Fruit fly (Drosophila melanogaster) whole organism, embryonic: ENCODE results near the gene CG4953.
A peak's percentile ranks its signal among the peaks of the same experiment; 100 is the strongest.

Experiments used
- Atf-2 ChIP-seq: fragments of 200-800 bp; sonication (Bioruptor generic); optimal IDR thresholded peaks from 2 replicates; lab custom pipeline; 2016; ENCODE audit warnings: missing biosample characterization, missing genetic modification characterization
- Bdp1 ChIP-seq: fragments of 200-800 bp; sonication (Bioruptor generic); optimal IDR thresholded peaks from 3 replicates; lab custom pipeline; 2016; ENCODE audit warnings: missing biosample characterization, missing genetic modification characterization
- CG10543 ChIP-seq: fragments of 200-800 bp; sonication (Bioruptor generic); optimal IDR thresholded peaks from 3 replicates; lab custom pipeline; 2017; ENCODE audit warnings: missing biosample characterization, mild to moderate bottlenecking, missing genetic modification characterization, moderate library complexity
- CG12219 ChIP-seq: fragments of 200-800 bp; sonication (Bioruptor generic); optimal IDR thresholded peaks from 3 replicates; lab custom pipeline; 2018; ENCODE audit warnings: missing biosample characterization, mild to moderate bottlenecking, missing genetic modification characterization
- CG12236 ChIP-seq: fragments of 200-800 bp; sonication (Bioruptor generic); optimal IDR thresholded peaks from 2 replicates; lab custom pipeline; 2016; ENCODE audit warnings: missing biosample characterization, missing genetic modification characterization
- CG12659 ChIP-seq: fragments of 200-800 bp; sonication (Bioruptor generic); optimal IDR thresholded peaks from 3 replicates; lab custom pipeline; 2017; ENCODE audit warnings: mild to moderate bottlenecking, missing biosample characterization, missing genetic modification reagents, missing genetic modification characterization
- CG13624 ChIP-seq: fragments of 200-800 bp; sonication (Bioruptor generic); optimal IDR thresholded peaks from 2 replicates; lab custom pipeline; 2016; ENCODE audit warnings: missing biosample characterization, missing genetic modification characterization
- CG13775 ChIP-seq: fragments of 200-800 bp; sonication (Bioruptor generic); optimal IDR thresholded peaks from 3 replicates; lab custom pipeline; 2017; ENCODE audit warnings: missing biosample characterization, mild to moderate bottlenecking, missing genetic modification characterization
- CG14965 ChIP-seq: fragments of 200-800 bp; sonication (Bioruptor generic); optimal IDR thresholded peaks from 2 replicates; lab custom pipeline; 2016; ENCODE audit warnings: missing biosample characterization, missing genetic modification characterization, borderline replicate concordance
- CG1529 ChIP-seq: fragments of 200-800 bp; sonication (Bioruptor generic); optimal IDR thresholded peaks from 3 replicates; lab custom pipeline; 2018; ENCODE audit warnings: missing biosample characterization, missing genetic modification characterization
- CG1603 ChIP-seq: fragments of 200-800 bp; sonication (Bioruptor generic); optimal IDR thresholded peaks from 2 replicates; lab custom pipeline; 2019; ENCODE audit warnings: missing biosample characterization, mild to moderate bottlenecking, missing genetic modification characterization, moderate library complexity
- CG16813 ChIP-seq: fragments of 200-800 bp; sonication (Bioruptor generic); IDR thresholded peaks from 3 replicates; pipeline ENCODE4 v1.3.6; 2022; ENCODE audit warnings: missing biosample characterization, missing genetic modification characterization; ENCODE audit not compliant: partially characterized antibody
- CG17361 ChIP-seq: fragments of 200-800 bp; sonication (Bioruptor generic); IDR thresholded peaks from 3 replicates; pipeline ENCODE4 v1.3.6; 2022; ENCODE audit warnings: missing biosample characterization, missing genetic modification characterization
- CG17568 ChIP-seq: fragments of 200-800 bp; sonication (Bioruptor generic); optimal IDR thresholded peaks from 2 replicates; lab custom pipeline; 2018; ENCODE audit warnings: missing biosample characterization, mild to moderate bottlenecking, missing genetic modification characterization, moderate library complexity
- CG18262 ChIP-seq: fragments of 200-800 bp; optimal IDR thresholded peaks from 3 replicates; lab custom pipeline; 2019; ENCODE audit warnings: missing biosample characterization, mild to moderate bottlenecking, missing genetic modification characterization, moderate library complexity
- CG2889 ChIP-seq: fragments of 200-800 bp; sonication (Bioruptor generic); IDR thresholded peaks from 3 replicates; pipeline ENCODE4 v1.3.6; 2022; ENCODE audit warnings: missing biosample characterization, missing genetic modification characterization
- CG32767 ChIP-seq: fragments of 200-800 bp; sonication (Bioruptor generic); IDR thresholded peaks from 2 replicates; pipeline ENCODE4 v1.3.6; 2022; ENCODE audit warnings: missing biosample characterization, missing genetic modification characterization
- CG4424 ChIP-seq: fragments of 200-800 bp; sonication (Bioruptor generic); optimal IDR thresholded peaks from 3 replicates; lab custom pipeline; 2016; ENCODE audit warnings: missing biosample characterization, missing genetic modification characterization
- CG8944 ChIP-seq: fragments of 200-800 bp; sonication (Bioruptor generic); optimal IDR thresholded peaks from 3 replicates; lab custom pipeline; 2016; ENCODE audit warnings: missing biosample characterization, missing genetic modification characterization
- CHES-1-like ChIP-seq: fragments of 200-800 bp; sonication (Bioruptor generic); optimal IDR thresholded peaks from 2 replicates; lab custom pipeline; 2016; ENCODE audit warnings: missing biosample characterization, missing genetic modification characterization
- Doc2 ChIP-seq: fragments of 200-800 bp; sonication (Bioruptor generic); IDR thresholded peaks from 2 replicates; pipeline ENCODE4 v1.3.6; 2022; ENCODE audit warnings: missing biosample characterization, missing genetic modification characterization
- Dp ChIP-seq: fragments of 200-800 bp; sonication (Bioruptor generic); optimal IDR thresholded peaks from 2 replicates; lab custom pipeline; 2018; ENCODE audit warnings: missing biosample characterization, mild to moderate bottlenecking, missing genetic modification characterization, moderate library complexity
- E2f2 ChIP-seq: fragments of 200-800 bp; sonication (Bioruptor generic); IDR thresholded peaks from 2 replicates; pipeline ENCODE4 v1.3.6; 2022; ENCODE audit warnings: missing biosample characterization, missing genetic modification characterization
- Eip74EF ChIP-seq, 2 experiments: fragments of 200-800 bp in 1 of 2; fragments of >200 bp in 1 of 2; sonication (Bioruptor generic) in 1 of 2; optimal IDR thresholded peaks; 2 replicates each; lab custom pipeline; 2017 to 2019; ENCODE audit warnings: missing biosample characterization in 2 of 2, missing genetic modification characterization in 2 of 2, mild to moderate bottlenecking in 1 of 2, moderate library complexity in 1 of 2
- MESR4 ChIP-seq: fragments of 200-800 bp; sonication (Bioruptor generic); optimal IDR thresholded peaks from 2 replicates; lab custom pipeline; 2018; ENCODE audit warnings: missing biosample characterization, mild to moderate bottlenecking, missing genetic modification characterization, moderate library complexity
- Med ChIP-seq: fragments of 200-800 bp; sonication (Bioruptor generic); peaks from one replicate; lab custom pipeline; 2016; ENCODE audit warnings: missing biosample characterization, missing genetic modification characterization, mild to moderate bottlenecking, inconsistent platforms, moderate library complexity
- Meics ChIP-seq: fragments of 200-800 bp; sonication (Bioruptor generic); optimal IDR thresholded peaks from 2 replicates; lab custom pipeline; 2017; ENCODE audit warnings: missing biosample characterization, mild to moderate bottlenecking, missing genetic modification characterization
- Mes4 ChIP-seq: fragments of 200-800 bp; sonication (Bioruptor generic); optimal IDR thresholded peaks from 2 replicates; lab custom pipeline; 2016; ENCODE audit warnings: missing biosample characterization, missing genetic modification characterization
- Pdp1 ChIP-seq, 2 experiments: fragments of 200-800 bp; sonication (Bioruptor generic); optimal IDR thresholded peaks; 3 replicates each; lab custom pipeline; 2016; ENCODE audit warnings: missing biosample characterization in 2 of 2, missing genetic modification characterization in 2 of 2, mild to moderate bottlenecking in 1 of 2, moderate library complexity in 1 of 2
- Ssrp ChIP-seq: fragments of 200-800 bp; sonication (Bioruptor generic); optimal IDR thresholded peaks from 2 replicates; lab custom pipeline; 2018; ENCODE audit warnings: missing biosample characterization, mild to moderate bottlenecking, missing genetic modification characterization, moderate library complexity
- YL-1 ChIP-seq: fragments of 200-800 bp; sonication (Bioruptor generic); optimal IDR thresholded peaks from 3 replicates; lab custom pipeline; 2017; ENCODE audit warnings: missing biosample characterization, mild to moderate bottlenecking, missing genetic modification characterization
- br ChIP-seq: fragments of >200 bp; optimal IDR thresholded peaks from 2 replicates; lab custom pipeline; 2017
- cg ChIP-seq: fragments of 200-800 bp; sonication (Bioruptor generic); optimal IDR thresholded peaks from 3 replicates; lab custom pipeline; 2019; ENCODE audit warnings: missing biosample characterization, mild to moderate bottlenecking, missing genetic modification characterization, moderate library complexity
- gcm2 ChIP-seq: fragments of 200-800 bp; sonication (Bioruptor generic); optimal IDR thresholded peaks from 2 replicates; lab custom pipeline; 2016; ENCODE audit warnings: missing biosample characterization, missing genetic modification characterization
- gsb-n ChIP-seq: fragments of 200-800 bp; sonication (Bioruptor generic); optimal IDR thresholded peaks from 3 replicates; lab custom pipeline; 2018; ENCODE audit warnings: missing biosample characterization, mild to moderate bottlenecking, missing genetic modification characterization
- lbe ChIP-seq: fragments of 200-800 bp; sonication (Bioruptor generic); optimal IDR thresholded peaks from 2 replicates; lab custom pipeline; 2016; ENCODE audit warnings: missing biosample characterization, mild to moderate bottlenecking, missing genetic modification characterization
- nom ChIP-seq: fragments of 200-800 bp; sonication (Bioruptor generic); optimal IDR thresholded peaks from 2 replicates; lab custom pipeline; 2017; ENCODE audit warnings: missing biosample characterization, missing genetic modification characterization, mild to moderate bottlenecking, moderate library complexity, missing genetic modification reagents
- peb ChIP-seq: fragments of 200-800 bp; sonication (Bioruptor generic); IDR thresholded peaks from 2 replicates; pipeline ENCODE4 v1.3.6; 2022; ENCODE audit warnings: missing biosample characterization, missing genetic modification characterization
- pfk ChIP-seq: fragments of 200-800 bp; sonication (Bioruptor generic); optimal IDR thresholded peaks from 2 replicates; lab custom pipeline; 2018; ENCODE audit warnings: missing biosample characterization, mild to moderate bottlenecking, missing genetic modification characterization, moderate library complexity
- pzg ChIP-seq: fragments of 200-800 bp; sonication (Bioruptor generic); optimal IDR thresholded peaks from 3 replicates; lab custom pipeline; 2018; ENCODE audit warnings: missing biosample characterization, mild to moderate bottlenecking, missing genetic modification characterization, moderate library complexity
- ro ChIP-seq: fragments of 200-800 bp; sonication (Bioruptor generic); IDR thresholded peaks from 2 replicates; pipeline ENCODE4 v1.3.6; 2022; ENCODE audit warnings: missing biosample characterization, missing genetic modification characterization
- row ChIP-seq: fragments of 200-800 bp; sonication (Bioruptor generic); IDR thresholded peaks from 3 replicates; pipeline ENCODE4 v1.3.6; 2022; ENCODE audit warnings: missing biosample characterization, missing genetic modification characterization
- sens ChIP-seq: fragments of 200-800 bp; sonication (Bioruptor generic); peaks from one replicate; lab custom pipeline; 2016; ENCODE audit warnings: missing biosample characterization, missing genetic modification characterization
- sim ChIP-seq: fragments of 200-800 bp; sonication (Bioruptor generic); IDR thresholded peaks from 2 replicates; pipeline ENCODE4 v1.3.6; 2022; ENCODE audit warnings: missing biosample characterization, missing genetic modification characterization
- tap ChIP-seq: fragments of 200-800 bp; optimal IDR thresholded peaks from 3 replicates; lab custom pipeline; 2019; ENCODE audit warnings: missing biosample characterization, mild to moderate bottlenecking, missing genetic modification characterization, moderate library complexity
- tll ChIP-seq, 2 experiments: fragments of 200-800 bp in 1 of 2; fragments of >200 bp in 1 of 2; sonication (Bioruptor generic) in 1 of 2; optimal IDR thresholded peaks; 2 replicates each; lab custom pipeline; 2017 to 2019; ENCODE audit warnings: missing biosample characterization in 2 of 2, missing genetic modification characterization in 2 of 2, mild to moderate bottlenecking in 1 of 2, moderate library complexity in 1 of 2
- tup ChIP-seq: fragments of 200-800 bp; sonication (Bioruptor generic); optimal IDR thresholded peaks from 2 replicates; lab custom pipeline; 2016; ENCODE audit warnings: missing biosample characterization, mild to moderate bottlenecking, missing genetic modification characterization, moderate library complexity
- wek ChIP-seq: fragments of 200-800 bp; sonication (Bioruptor generic); optimal IDR thresholded peaks from 3 replicates; lab custom pipeline; 2018; ENCODE audit warnings: missing biosample characterization, mild to moderate bottlenecking, missing genetic modification characterization, moderate library complexity
- zfh2 ChIP-seq: fragments of 200-800 bp; sonication (Bioruptor generic); optimal IDR thresholded peaks from 2 replicates; lab custom pipeline; 2016; ENCODE audit warnings: missing biosample characterization, missing genetic modification characterization

The CG4953 gene

dm6 chr2L:10263830-10264634 lies 2.5 kb upstream of the CG4953 start, which contains the start of gene REPTOR-BP:
Gene REPTOR-BP, plus strand, starts transcription at chr2L:10264125.
- no peak for TF ChIP-seq CG8944 (GFP tag; lab: Kevin White, UChicago)
- peak; percentile 59 for TF ChIP-seq sens (GFP tag; lab: Kevin White, UChicago)
- peak; percentile 22; the same call in 1 of the 3 replicates for TF ChIP-seq CG17361 (GFP tag; lab: Robert Waterston, UW)
- no peak for TF ChIP-seq CG10543 (GFP tag; lab: Kevin White, UChicago)
- no peak for TF ChIP-seq Med (GFP tag; lab: Kevin White, UChicago)
- TF ChIP-seq ro (GFP tag; lab: Robert Waterston, UW): no peak
- TF ChIP-seq Meics: no peak
- peak; percentile 0 for TF ChIP-seq CG18262 (tag; lab: Kevin White, UChicago)
- TF ChIP-seq MESR4: peak; percentile 83
- TF ChIP-seq CG13624 (GFP tag; lab: Kevin White, UChicago): peak; percentile 82
- no peak for TF ChIP-seq tup (GFP tag; lab: Kevin White, UChicago)
- peak; percentile 22 for TF ChIP-seq pzg (GFP tag; lab: Kevin White, UChicago)
- TF ChIP-seq Ssrp (tag; lab: Kevin White, UChicago): no peak
- TF ChIP-seq CG14965 (GFP tag; lab: Kevin White, UChicago): no peak
- TF ChIP-seq CHES-1-like (GFP tag; lab: Kevin White, UChicago): no peak
- TF ChIP-seq Atf-2 (GFP tag; lab: Kevin White, UChicago): no peak
- no peak for TF ChIP-seq sim (GFP tag; lab: Robert Waterston, UW)
- peak; percentile 76 for TF ChIP-seq YL-1 (GFP tag; lab: Kevin White, UChicago)
- peak; percentile 53; the same call in 1 of the 2 replicates for TF ChIP-seq CG32767 (GFP tag; lab: Robert Waterston, UW)
- TF ChIP-seq zfh2 (GFP tag; lab: Kevin White, UChicago): no peak
- no peak for TF ChIP-seq gcm2 (GFP tag; lab: Kevin White, UChicago)
- TF ChIP-seq Doc2 (GFP tag; lab: Robert Waterston, UW): no peak
- no peak for TF ChIP-seq tll (GFP tag; optimal IDR thresholded peaks at IDR 0.05; lab: Kevin White, UChicago)
- TF ChIP-seq CG12236 (GFP tag; lab: Kevin White, UChicago): no peak
- TF ChIP-seq Pdp1 (GFP tag; optimal IDR thresholded peaks at IDR 0.05; lab: Kevin White, UChicago): peak in 1 of 2 experiments; percentile 18
- TF ChIP-seq CG1603: peak; percentile 99
- TF ChIP-seq lbe (GFP tag; lab: Kevin White, UChicago): peak; percentile 71
- TF ChIP-seq wek (GFP tag; lab: Kevin White, UChicago): peak; percentile 47
- TF ChIP-seq CG12219 (GFP tag; lab: Kevin White, UChicago): no peak
- TF ChIP-seq CG12659 (GFP tag; lab: Kevin White, UChicago): no peak
- TF ChIP-seq Bdp1: no peak
- no peak for TF ChIP-seq peb (GFP tag; lab: Robert Waterston, UW)
- TF ChIP-seq CG2889 (GFP tag; lab: Robert Waterston, UW): no peak
- TF ChIP-seq CG17568 (GFP tag; lab: Kevin White, UChicago): peak; percentile 14
- no peak for TF ChIP-seq CG16813 (GFP tag; lab: Robert Waterston, UW)
- TF ChIP-seq pfk (GFP tag; lab: Kevin White, UChicago): peak; percentile 89
- no peak for TF ChIP-seq CG1529 (GFP tag; lab: Kevin White, UChicago)
- peak; percentile 95 for TF ChIP-seq cg (GFP tag; lab: Kevin White, UChicago)
- TF ChIP-seq E2f2 (GFP tag; lab: Robert Waterston, UW): peak; percentile 58
- TF ChIP-seq Mes4 (GFP tag; lab: Kevin White, UChicago): no peak
- no peak for TF ChIP-seq br
- TF ChIP-seq CG4424 (GFP tag; lab: Kevin White, UChicago): no peak
- TF ChIP-seq Eip74EF (GFP tag; optimal IDR thresholded peaks at IDR 0.05; lab: Kevin White, UChicago): no peak
- TF ChIP-seq Dp (GFP tag; lab: Kevin White, UChicago): peak; percentile 41
- no peak for TF ChIP-seq gsb-n (tag; lab: Kevin White, UChicago)
- TF ChIP-seq tap (tag; lab: Kevin White, UChicago): no peak
- TF ChIP-seq CG13775 (GFP tag; lab: Kevin White, UChicago): no peak
- no peak for TF ChIP-seq row (GFP tag; lab: Robert Waterston, UW)
- peak; percentile 6 for TF ChIP-seq nom (GFP tag; lab: Kevin White, UChicago)
